Worm (Caenorhabditis elegans) whole organism, L4 larva: ENCODE data around the gene vha-12.
A peak's percentile ranks its signal among the peaks of the same experiment; 100 is the strongest.

Experiments used
- D1046.2 ChIP-seq: fragments of 200-800 bp; sonication (Bioruptor generic); IDR thresholded peaks from 2 replicates; pipeline ENCODE4 v1.3.6; 2022; ENCODE audit warnings: missing genetic modification characterization, missing compliant biosample characterization
- F10B5.3 ChIP-seq: sonication (generic microtip); optimal IDR thresholded peaks from 2 replicates; lab custom pipeline; 2016; ENCODE audit warnings: mild to moderate bottlenecking, missing genetic modification characterization, missing compliant biosample characterization
- ZK337.2 ChIP-seq: fragments of 200-800 bp; sonication (Bioruptor generic); IDR thresholded peaks from 2 replicates; pipeline ENCODE4 v1.3.6; 2022; ENCODE audit warnings: missing genetic modification reagents, missing genetic modification characterization, missing compliant biosample characterization
- ama-1 ChIP-seq: fragments of 150-350 bp; optimal IDR thresholded peaks from 2 replicates; lab custom pipeline; 2014; ENCODE audit warnings: inconsistent platforms, mixed read lengths
- ceh-20 ChIP-seq: fragments of 200-800 bp; sonication (Bioruptor generic); IDR thresholded peaks from 2 replicates; pipeline ENCODE4 v1.3.6; 2022; ENCODE audit warnings: missing genetic modification reagents, missing genetic modification characterization, missing compliant biosample characterization
- ceh-32 ChIP-seq: sonication (generic microtip); optimal IDR thresholded peaks from 2 replicates; lab custom pipeline; 2016; ENCODE audit warnings: mild to moderate bottlenecking, missing genetic modification characterization, missing compliant biosample characterization; ENCODE audit not compliant: poor library complexity
- ctbp-1 ChIP-seq: fragments of 200-800 bp; sonication (Bioruptor generic); IDR thresholded peaks from 2 replicates; pipeline ENCODE4 v1.3.6; 2022; ENCODE audit warnings: missing genetic modification reagents, missing genetic modification characterization, missing compliant biosample characterization
- dmd-6 ChIP-seq: fragments of 200-800 bp; sonication (Bioruptor generic); IDR thresholded peaks from 2 replicates; pipeline ENCODE4 v1.3.6; 2022; ENCODE audit warnings: missing genetic modification reagents, missing genetic modification characterization, missing compliant biosample characterization
- dmd-9 ChIP-seq: fragments of 200-800 bp; sonication (Bioruptor generic); IDR thresholded peaks from 2 replicates; pipeline ENCODE4 v1.3.6; 2022; ENCODE audit warnings: missing genetic modification reagents, missing genetic modification characterization, missing compliant biosample characterization
- dve-1 ChIP-seq: sonication (generic microtip); optimal IDR thresholded peaks from 2 replicates; lab custom pipeline; 2017; ENCODE audit warnings: antibody characterized with exemption, mild to moderate bottlenecking, missing genetic modification characterization, missing compliant biosample characterization; ENCODE audit not compliant: insufficient read depth
- egl-43 ChIP-seq: fragments of 200-800 bp; sonication (Bioruptor generic); IDR thresholded peaks from 2 replicates; pipeline ENCODE4 v1.3.6; 2022; ENCODE audit warnings: missing genetic modification reagents, missing genetic modification characterization, missing compliant biosample characterization
- gei-8 ChIP-seq: fragments of 200-800 bp; sonication (Bioruptor generic); optimal IDR thresholded peaks from 2 replicates; lab custom pipeline; 2018; ENCODE audit warnings: mild to moderate bottlenecking, missing genetic modification characterization, missing compliant biosample characterization
- hlh-11 ChIP-seq: fragments of 200-800 bp; sonication (Bioruptor generic); optimal IDR thresholded peaks from 2 replicates; lab custom pipeline; 2018; ENCODE audit warnings: mild to moderate bottlenecking, missing genetic modification characterization, missing compliant biosample characterization
- hlh-30 ChIP-seq: sonication (generic microtip); optimal IDR thresholded peaks from 2 replicates; lab custom pipeline; 2017; ENCODE audit warnings: antibody characterized with exemption, mild to moderate bottlenecking, missing genetic modification characterization, missing compliant biosample characterization; ENCODE audit not compliant: insufficient read depth
- hmg-1.1 ChIP-seq: fragments of 200-800 bp; sonication (Bioruptor generic); IDR thresholded peaks from 2 replicates; pipeline ENCODE4 v1.3.6; 2022; ENCODE audit warnings: missing genetic modification reagents, missing genetic modification characterization, missing compliant biosample characterization
- lin-13 ChIP-seq: fragments of 150-350 bp; optimal IDR thresholded peaks from 2 replicates; lab custom pipeline; 2014; ENCODE audit warnings: missing biosample characterization, missing genetic modification reagents, missing genetic modification characterization
- lin-15B ChIP-seq: fragments of 150-350 bp; sonication (generic microtip); optimal IDR thresholded peaks from 3 replicates; lab custom pipeline; 2014; ENCODE audit warnings: missing biosample characterization, missing genetic modification characterization
- lin-39 ChIP-seq: fragments of 150-350 bp; optimal IDR thresholded peaks from 2 replicates; lab custom pipeline; 2014; ENCODE audit warnings: missing biosample characterization, missing genetic modification reagents, missing genetic modification characterization
- lsy-2 ChIP-seq, 2 experiments: fragments of 150-350 bp in 1 of 2; sonication (generic microtip) in 1 of 2; optimal IDR thresholded peaks; 2 replicates each; lab custom pipeline; 2014 to 2017; ENCODE audit warnings: missing biosample characterization in 2 of 2, missing genetic modification characterization in 2 of 2
- madf-5 ChIP-seq, 2 experiments: fragments of 200-800 bp; sonication (Bioruptor generic); IDR thresholded peaks; 2 replicates each; pipeline ENCODE4 v1.3.6; 2022; ENCODE audit warnings: missing compliant biosample characterization in 2 of 2, missing genetic modification characterization in 2 of 2
- mdt-29 ChIP-seq: fragments of 200-800 bp; sonication (Bioruptor generic); IDR thresholded peaks from 2 replicates; pipeline ENCODE4 v1.3.6; 2022; ENCODE audit warnings: missing genetic modification reagents, missing genetic modification characterization, missing compliant biosample characterization
- mep-1 ChIP-seq: fragments of 150-350 bp; sonication (generic microtip); optimal IDR thresholded peaks from 3 replicates; lab custom pipeline; 2014; ENCODE audit warnings: missing biosample characterization, missing genetic modification characterization
- mes-2 ChIP-seq: sonication (generic microtip); optimal IDR thresholded peaks from 2 replicates; lab custom pipeline; 2016; ENCODE audit warnings: missing genotype, mild to moderate bottlenecking, missing genetic modification characterization, missing compliant biosample characterization; ENCODE audit not compliant: poor library complexity, severe bottlenecking
- mxl-3 ChIP-seq: fragments of 200-800 bp; sonication (Bioruptor generic); optimal IDR thresholded peaks from 2 replicates; lab custom pipeline; 2018; ENCODE audit warnings: mild to moderate bottlenecking, missing genetic modification characterization, missing compliant biosample characterization
- nhr-11 ChIP-seq: fragments of 150-350 bp; optimal IDR thresholded peaks from 2 replicates; lab custom pipeline; 2014; ENCODE audit warnings: missing biosample characterization, missing genetic modification characterization
- nhr-111 ChIP-seq: fragments of 200-800 bp; sonication (Bioruptor generic); optimal IDR thresholded peaks from 2 replicates; lab custom pipeline; 2018; ENCODE audit warnings: mild to moderate bottlenecking, missing genetic modification characterization, missing compliant biosample characterization
- nhr-237 ChIP-seq: sonication (generic microtip); optimal IDR thresholded peaks from 2 replicates; lab custom pipeline; 2017; ENCODE audit warnings: missing biosample characterization, missing genetic modification characterization
- nhr-28 ChIP-seq: fragments of 150-350 bp; optimal IDR thresholded peaks from 2 replicates; lab custom pipeline; 2014; ENCODE audit warnings: missing biosample characterization, missing genetic modification characterization
- nhr-42 ChIP-seq: fragments of 200-800 bp; sonication (Bioruptor generic); IDR thresholded peaks from 2 replicates; pipeline ENCODE4 v1.3.6; 2022; ENCODE audit warnings: missing genetic modification characterization, missing compliant biosample characterization
- nhr-77 ChIP-seq: fragments of 150-350 bp; optimal IDR thresholded peaks from 2 replicates; lab custom pipeline; 2014; ENCODE audit warnings: missing biosample characterization, missing genetic modification characterization
- php-3 ChIP-seq: fragments of 200-800 bp; sonication (Bioruptor generic); IDR thresholded peaks from 2 replicates; pipeline ENCODE4 v1.3.6; 2022; ENCODE audit warnings: missing genetic modification reagents, missing genetic modification characterization, missing compliant biosample characterization
- rbr-2 ChIP-seq: sonication (generic microtip); optimal IDR thresholded peaks from 2 replicates; lab custom pipeline; 2016; ENCODE audit warnings: missing genotype, missing genetic modification characterization, missing compliant biosample characterization
- set-16 ChIP-seq: fragments of 200-800 bp; sonication (Bioruptor generic); IDR thresholded peaks from 2 replicates; pipeline ENCODE4 v1.3.6; 2022; ENCODE audit warnings: missing genetic modification reagents, missing genetic modification characterization, missing compliant biosample characterization
- skn-1 ChIP-seq: fragments of 150-350 bp; optimal IDR thresholded peaks from 2 replicates; lab custom pipeline; 2014; ENCODE audit warnings: missing biosample characterization, missing genetic modification characterization
- snpc-1.2 ChIP-seq: fragments of 200-800 bp; sonication (Bioruptor generic); IDR thresholded peaks from 2 replicates; pipeline ENCODE4 v1.3.6; 2022; ENCODE audit warnings: missing genetic modification reagents, missing genetic modification characterization, missing compliant biosample characterization
- spr-3 ChIP-seq: fragments of 200-800 bp; sonication (Bioruptor generic); optimal IDR thresholded peaks from 2 replicates; lab custom pipeline; 2018; ENCODE audit warnings: mild to moderate bottlenecking, missing genetic modification characterization, missing compliant biosample characterization

vha-12 gene

ce11 chrX:4215500-4216107 lies 24.7 kb downstream of the vha-12 start (continued):
- peak; percentile 44 for TF ChIP-seq mep-1 (tag; lab: Kevin White, UChicago)
- TF ChIP-seq dve-1 = peak; percentile 92
- peak; percentile 8 for TF ChIP-seq lin-13 (GFP tag; lab: Kevin White, UChicago)
- no peak for TF ChIP-seq gei-8 (GFP tag; lab: Kevin White, UChicago)
- no peak for TF ChIP-seq snpc-1.2 (GFP tag; lab: Robert Waterston, UW)
- no peak for TF ChIP-seq hmg-1.1 (GFP tag; lab: Robert Waterston, UW)
- peak; percentile 33 for TF ChIP-seq mxl-3 (GFP tag; lab: Kevin White, UChicago)
- TF ChIP-seq spr-3 (GFP tag; lab: Kevin White, UChicago) = no peak
- TF ChIP-seq ceh-20 (GFP tag; lab: Robert Waterston, UW) = no peak

ce11 chrX:4216894-4217293 lies 26.0 kb downstream of the vha-12 start, which contains the start of the genes F20B6.10 and hpk-1:
Gene F20B6.10 (minus strand): TSS chrX:4217196.
Gene hpk-1 (minus strand): TSS chrX:4217290.
- TF ChIP-seq nhr-111 (GFP tag; lab: Kevin White, UChicago) (no peak), ctbp-1 (GFP tag; lab: Robert Waterston, UW) (no peak), nhr-42 (GFP tag; lab: Robert Waterston, UW) (0 out of 2 replicates have a peak, but pooled peaks have one; percentile 31), set-16 (GFP tag; lab: Robert Waterston, UW) (peak; percentile 55), php-3 (GFP tag; lab: Robert Waterston, UW) (0 out of 2 replicates have a peak, but pooled peaks have one; percentile 10), D1046.2 (GFP tag; lab: Robert Waterston, UW) (0 out of 2 replicates have a peak, but pooled peaks have one; percentile 5), nhr-28 (tag; lab: Kevin White, UChicago) (no peak), snpc-1.2 (GFP tag; lab: Robert Waterston, UW) (0 out of 2 replicates have a peak, but pooled peaks have one; percentile 30)

- TF ChIP-seq rbr-2 (tag; lab: Kevin White, UChicago) = peak; percentile 33
- TF ChIP-seq egl-43 (GFP tag; lab: Robert Waterston, UW) = peak; percentile 62
- TF ChIP-seq dmd-9 (GFP tag; lab: Robert Waterston, UW) = no peak
- TF ChIP-seq set-16 (GFP tag; lab: Robert Waterston, UW) = peak; percentile 70
- TF ChIP-seq lin-15B = no peak
These were observed 27.3 kb downstream of the vha-12 start, which contains the start of gene W01H2.2 for ce11 chrX:4218174-4218573. Gene W01H2.2 (minus strand): TSS chrX:4218458.

ce11 chrX:4219487-4219886 lies 28.6 kb downstream of the vha-12 start:
- TF ChIP-seq snpc-1.2 (GFP tag; lab: Robert Waterston, UW) (no peak), ceh-20 (GFP tag; lab: Robert Waterston, UW) (peak; percentile 62; the same call in 1 of the 2 replicates), dve-1 (peak; percentile 7), dmd-6 (peak; percentile 21; the same call in 1 of the 2 replicates), hlh-11 (tag; lab: Kevin White, UChicago) (peak; percentile 54), mes-2 (tag; lab: Kevin White, UChicago) (peak; percentile 26), hlh-30 (tag; lab: Kevin White, UChicago) (peak; percentile 81), F10B5.3 (tag; lab: Kevin White, UChicago) (no peak)

- TF ChIP-seq hlh-30 (tag; lab: Kevin White, UChicago) = no peak
- no peak for TF ChIP-seq madf-5 (GFP tag; IDR thresholded peaks at IDR 0.05; lab: Robert Waterston, UW)
- TF ChIP-seq nhr-77 (tag; lab: Kevin White, UChicago) = no peak
- TF ChIP-seq lin-39 (tag; lab: Kevin White, UChicago) = no peak
- TF ChIP-seq skn-1 (tag; lab: Kevin White, UChicago) = no peak
- TF ChIP-seq nhr-11 = peak; percentile 44
- TF ChIP-seq ceh-32 (tag; lab: Kevin White, UChicago) = no peak
- peak; percentile 15 for TF ChIP-seq mep-1 (tag; lab: Kevin White, UChicago)
- TF ChIP-seq lin-13 (GFP tag; lab: Kevin White, UChicago) = no peak
- TF ChIP-seq hlh-11 (tag; lab: Kevin White, UChicago) = no peak
- peak in 1 of 2 experiments; percentile 62 for TF ChIP-seq lsy-2 (tag; optimal IDR thresholded peaks at IDR 0.05; lab: Kevin White, UChicago)
- no peak for TF ChIP-seq ZK337.2
- no peak for TF ChIP-seq nhr-237 (tag; lab: Kevin White, UChicago)
- no peak for TF ChIP-seq mdt-29
- TF ChIP-seq ama-1 (lab: Kevin White, UChicago) = no peak
These were observed 31.3 kb downstream of the vha-12 start for ce11 chrX:4222200-4222599.
